Worm (Caenorhabditis elegans): ENCODE results near the gene Y51H4A.1.
"Not testable (repeated sequence)": the region's sequence is repeated elsewhere in the genome, so short reads cannot be mapped to it uniquely, and the experiment has no call there.

Y51H4A.1 gene

ce11 chrIV:16470888-16471287, 6.2 kb downstream of the Y51H4A.1 start, which contains the start of gene VY10G11R.1:
TSS of gene VY10G11R.1 (minus strand) at chrIV:16470988.
- TF ChIP-seq saeg-2 (GFP tag; IDR thresholded peaks at IDR 0.05); lin-1 (GFP tag; IDR thresholded peaks at IDR 0.05); fkh-10 (GFP tag; optimal IDR thresholded peaks at IDR 0.05): not testable (repeated sequence)

- peak; percentile 90 for TF ChIP-seq snpc-1.2 (GFP tag; IDR thresholded peaks at IDR 0.05)
Measured at ce11 chrIV:16463932-16464331, 13.2 kb downstream of the Y51H4A.1 start.

- 0 out of 2 replicates have a peak, but pooled peaks have one; percentile 11 for TF ChIP-seq snpc-1.2 (GFP tag; IDR thresholded peaks at IDR 0.05)
Measured at ce11 chrIV:16458952-16459351, 18.1 kb downstream of the Y51H4A.1 start.

ce11 chrIV:16458368-16458767, 18.7 kb downstream of the Y51H4A.1 start:
- TF ChIP-seq arid-1 (GFP tag; conservative IDR thresholded peaks at IDR 0.05) (peak; percentile 94), mdt-29 (GFP tag; IDR thresholded peaks at IDR 0.05) (peak; percentile 97), snpc-1.2 (GFP tag; IDR thresholded peaks at IDR 0.05) (peak; percentile 94), lin-38 (GFP tag; IDR thresholded peaks at IDR 0.05) (peak; percentile 77), pha-4 (GFP tag; IDR thresholded peaks at IDR 0.05) (peak; percentile 90; the same call in 1 of the 2 replicates), zfp-3 (GFP tag; conservative IDR thresholded peaks at IDR 0.05) (peak; percentile 74; the same call in 1 of the 2 replicates)
- TF ChIP-seq pha-4 (tag; optimal IDR thresholded peaks at IDR 0.05), result not testable (repeated sequence)

- TF ChIP-seq snpc-1.2 (GFP tag; IDR thresholded peaks at IDR 0.05), result peak; percentile 56; the same call in 1 of the 2 replicates
- no peak for TF ChIP-seq spr-3 (GFP tag; optimal IDR thresholded peaks at IDR 0.05)
Measured at ce11 chrIV:16446664-16447063, 30.4 kb downstream of the Y51H4A.1 start.

- TF ChIP-seq zip-2 (tag; optimal IDR thresholded peaks at IDR 0.05) (no peak), nhr-11 (tag; optimal IDR thresholded peaks at IDR 0.05) (no peak), nhr-48 (tag; optimal IDR thresholded peaks at IDR 0.05) (no peak), zag-1 (tag; optimal IDR thresholded peaks at IDR 0.05) (no peak), ctbp-1 (GFP tag; IDR thresholded peaks at IDR 0.05) (no peak), mdl-1 (tag; optimal IDR thresholded peaks at IDR 0.05) (no peak), ZK546.5 (tag; optimal IDR thresholded peaks at IDR 0.05) (no peak), mxl-3 (GFP tag; optimal IDR thresholded peaks at IDR 0.05) (no peak), T20F7.1 (GFP tag; optimal IDR thresholded peaks at IDR 0.05) (no peak), nhr-102 (tag; optimal IDR thresholded peaks at IDR 0.05) (no peak), snpc-4 (tag; optimal IDR thresholded peaks at IDR 0.05) (no peak), nhr-42 (GFP tag; IDR thresholded peaks at IDR 0.05) (no peak), F10B5.3 (tag; optimal IDR thresholded peaks at IDR 0.05) (no peak), nhr-111 (GFP tag; optimal IDR thresholded peaks at IDR 0.05) (no peak), hif-1 (tag; optimal IDR thresholded peaks at IDR 0.05) (no peak), unc-130 (GFP tag; optimal IDR thresholded peaks at IDR 0.05) (no peak)
Measured at ce11 chrIV:16442963-16443362, 34.1 kb downstream of the Y51H4A.1 start, which contains the start of gene dlc-4. TSS of gene dlc-4 (plus strand) at chrIV:16443263.

ce11 chrIV:16440446-16441049, 36.5 kb downstream of the Y51H4A.1 start:
- TF ChIP-seq lin-38 (GFP tag; IDR thresholded peaks at IDR 0.05) (0 out of 2 replicates have a peak, but pooled peaks have one; percentile 35), snpc-1.2 (GFP tag; IDR thresholded peaks at IDR 0.05) (peak; percentile 95)

Measured in whole organism, L4 larva.